Worm (Caenorhabditis elegans) whole organism, L2 larva: ENCODE measurements around the gene blos-1.

ENCODE experiments used
- R02D3.7 ChIP-seq: fragments of 150-350 bp; optimal IDR thresholded peaks from 2 replicates; lab custom pipeline; 2014; ENCODE audit warnings: missing biosample characterization, missing genetic modification characterization
- aly-2 ChIP-seq: fragments of 150-350 bp; optimal IDR thresholded peaks from 2 replicates; lab custom pipeline; 2014; ENCODE audit warnings: missing biosample characterization, missing genetic modification characterization
- blmp-1 ChIP-seq: sonication (generic microtip); optimal IDR thresholded peaks from 2 replicates; lab custom pipeline; 2017; ENCODE audit warnings: missing genetic modification characterization, mild to moderate bottlenecking, missing compliant biosample characterization, antibody characterized with exemption, moderate library complexity; ENCODE audit not compliant: insufficient read depth
- elt-1 ChIP-seq: fragments of 150-350 bp; optimal IDR thresholded peaks from 2 replicates; lab custom pipeline; 2014; ENCODE audit warnings: missing biosample characterization, missing genetic modification characterization
- lin-13 ChIP-seq: fragments of 150-350 bp; optimal IDR thresholded peaks from 2 replicates; lab custom pipeline; 2014; ENCODE audit warnings: missing biosample characterization, missing genetic modification reagents, missing genetic modification characterization
- nhr-10 ChIP-seq: sonication (generic microtip); optimal IDR thresholded peaks from 2 replicates; lab custom pipeline; 2017; ENCODE audit warnings: missing biosample characterization, missing genetic modification characterization
- nhr-12 ChIP-seq: fragments of 150-350 bp; optimal IDR thresholded peaks from 2 replicates; lab custom pipeline; 2014; ENCODE audit warnings: missing biosample characterization, missing genetic modification characterization
- nhr-23 ChIP-seq: fragments of 150-350 bp; optimal IDR thresholded peaks from 2 replicates; lab custom pipeline; 2014; ENCODE audit warnings: missing biosample characterization, missing genetic modification reagents, missing genetic modification characterization
- skn-1 ChIP-seq: sonication (generic microtip); optimal IDR thresholded peaks from 2 replicates; lab custom pipeline; 2017; ENCODE audit warnings: missing biosample characterization, missing genetic modification characterization
- unc-39 ChIP-seq: fragments of 150-350 bp; optimal IDR thresholded peaks from 2 replicates; lab custom pipeline; 2014; ENCODE audit warnings: missing biosample characterization, missing genetic modification characterization
- unc-62 ChIP-seq: fragments of 150-350 bp; optimal IDR thresholded peaks from 2 replicates; lab custom pipeline; 2014; ENCODE audit warnings: missing biosample characterization, missing genetic modification reagents, missing genetic modification characterization
- zag-1 ChIP-seq: fragments of 150-350 bp; optimal IDR thresholded peaks from 2 replicates; lab custom pipeline; 2014; ENCODE audit warnings: missing biosample characterization, missing genetic modification characterization

DNA sequence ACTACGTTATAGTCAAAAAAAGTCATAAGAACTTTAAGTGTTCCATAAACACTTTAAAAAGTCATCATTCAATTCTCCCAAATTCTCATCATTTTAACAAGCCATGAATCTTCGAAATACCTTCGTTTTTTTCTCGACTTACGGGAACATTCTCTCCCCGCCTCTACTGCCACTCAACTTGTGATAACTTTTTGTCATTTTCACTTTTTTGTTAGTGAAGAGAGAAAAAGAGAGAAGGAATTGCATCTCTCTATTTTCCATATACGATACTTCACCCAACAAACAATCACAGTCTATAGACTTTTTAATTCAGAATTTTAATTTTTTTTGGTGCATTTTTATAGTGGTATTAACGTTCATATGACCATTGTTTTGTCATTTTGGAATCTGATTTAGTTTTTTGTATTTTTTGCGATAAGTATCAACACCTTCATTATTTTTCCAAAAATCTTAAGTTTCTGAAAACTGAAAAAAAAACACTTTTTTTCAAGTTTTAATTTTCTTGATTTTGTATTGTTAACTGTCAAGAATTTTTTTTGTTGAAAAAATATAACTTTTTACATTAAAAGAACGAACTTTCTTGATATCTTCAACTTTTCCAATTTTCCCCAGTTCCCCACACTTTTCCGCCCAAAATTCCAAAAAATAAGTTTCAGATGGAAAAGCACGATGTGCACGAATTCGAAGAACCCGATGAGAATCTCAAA is 26.9 kb upstream of the blos-1 start, which contains the start of gene Y70G10A.3:
- peak; percentile 29 for TF ChIP-seq blmp-1
- TF ChIP-seq nhr-23, result no peak
- TF ChIP-seq nhr-12 (tag; lab: Kevin White, UChicago), result no peak
- no peak for TF ChIP-seq elt-1 (tag; lab: Kevin White, UChicago)
- TF ChIP-seq aly-2 (tag; lab: Kevin White, UChicago), result no peak
- TF ChIP-seq R02D3.7 (tag; lab: Kevin White, UChicago), result no peak
- TF ChIP-seq unc-62, result no peak
- no peak for TF ChIP-seq nhr-10 (tag; lab: Kevin White, UChicago)
- TF ChIP-seq lin-13 (GFP tag; lab: Kevin White, UChicago), result no peak
- no peak for TF ChIP-seq unc-39 (tag; lab: Kevin White, UChicago)
- no peak for TF ChIP-seq zag-1 (tag; lab: Kevin White, UChicago)
- no peak for TF ChIP-seq skn-1 (tag; lab: Kevin White, UChicago)
